Fruit fly (Drosophila melanogaster) whole organism, wandering third instar larva: ENCODE data around the gene Hesr.

ENCODE experiments used
- fru ChIP-seq: fragments of 200-800 bp; sonication (Bioruptor generic); optimal IDR thresholded peaks from 3 replicates; lab custom pipeline; 2016; ENCODE audit warnings: missing biosample characterization, mild to moderate bottlenecking, missing genetic modification characterization
- h ChIP-seq: fragments of 200-800 bp; sonication (Bioruptor generic); optimal IDR thresholded peaks from 3 replicates; lab custom pipeline; 2016; ENCODE audit warnings: missing biosample characterization, mild to moderate bottlenecking, missing genetic modification characterization

DNA sequence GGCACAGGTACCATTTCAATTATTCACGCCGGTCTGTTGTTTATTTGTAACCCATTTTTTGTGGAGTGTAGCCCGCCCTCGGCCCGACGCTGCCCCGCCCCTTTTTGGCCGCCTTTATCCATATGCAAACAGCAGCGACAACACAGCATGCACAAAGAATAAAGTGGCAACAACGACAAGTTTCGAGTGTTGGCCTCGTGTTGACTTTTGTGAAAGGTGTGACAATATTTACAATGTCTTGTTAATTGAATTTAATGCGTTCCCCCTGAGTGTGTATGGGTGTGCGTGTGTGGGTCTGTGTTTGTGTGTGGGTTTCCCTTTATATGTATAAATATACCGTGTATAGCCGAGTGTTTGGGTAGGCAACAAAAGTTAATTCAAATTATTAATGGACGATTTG is 32.9 kb upstream of the Hesr start:
- TF ChIP-seq fru (GFP tag; lab: Kevin White, UChicago) (no peak), h (GFP tag; lab: Kevin White, UChicago) (no peak)
